Worm (Caenorhabditis elegans) whole organism, late embryonic: Measurements from ENCODE around the gene fbxa-38.

Experiments used
- F13H6.1 ChIP-seq: sonication (generic microtip); optimal IDR thresholded peaks from 2 replicates; lab custom pipeline; 2016; ENCODE audit warnings: missing genetic modification characterization, missing compliant biosample characterization
- K02D7.2 ChIP-seq: sonication (generic microtip); optimal IDR thresholded peaks from 2 replicates; lab custom pipeline; 2017; ENCODE audit warnings: mild to moderate bottlenecking, missing genetic modification characterization, missing compliant biosample characterization
- K09A11.1 ChIP-seq: sonication (generic microtip); optimal IDR thresholded peaks from 2 replicates; lab custom pipeline; 2017; ENCODE audit warnings: antibody characterized with exemption, mild to moderate bottlenecking, missing genetic modification characterization, missing compliant biosample characterization; ENCODE audit not compliant: insufficient read depth
- ahr-1 ChIP-seq: sonication (generic microtip); optimal IDR thresholded peaks from 2 replicates; lab custom pipeline; 2016; ENCODE audit warnings: missing genetic modification characterization, missing compliant biosample characterization
- ceh-18 ChIP-seq: sonication (generic microtip); optimal IDR thresholded peaks from 2 replicates; lab custom pipeline; 2016; ENCODE audit warnings: missing genetic modification characterization, missing compliant biosample characterization
- ceh-2 ChIP-seq: sonication (generic microtip); optimal IDR thresholded peaks from 2 replicates; lab custom pipeline; 2016; ENCODE audit warnings: missing genotype, missing genetic modification characterization, missing compliant biosample characterization
- ceh-22 ChIP-seq: sonication (generic microtip); optimal IDR thresholded peaks from 2 replicates; lab custom pipeline; 2017; ENCODE audit warnings: missing biosample characterization, missing genetic modification characterization
- ceh-31 ChIP-seq: sonication (generic microtip); optimal IDR thresholded peaks from 2 replicates; lab custom pipeline; 2016; ENCODE audit warnings: missing genetic modification characterization, missing compliant biosample characterization
- ceh-34 ChIP-seq: sonication (generic microtip); optimal IDR thresholded peaks from 2 replicates; lab custom pipeline; 2016; ENCODE audit warnings: mild to moderate bottlenecking, missing genetic modification characterization, missing compliant biosample characterization
- elt-2 ChIP-seq: sonication (generic microtip); optimal IDR thresholded peaks from 2 replicates; lab custom pipeline; 2016; ENCODE audit warnings: missing genetic modification reagents, missing genetic modification characterization, missing compliant biosample characterization
- ets-4 ChIP-seq: sonication (generic microtip); optimal IDR thresholded peaks from 2 replicates; lab custom pipeline; 2016; ENCODE audit warnings: missing genetic modification characterization, missing compliant biosample characterization
- fax-1 ChIP-seq: sonication (generic microtip); optimal IDR thresholded peaks from 2 replicates; lab custom pipeline; 2016; ENCODE audit warnings: missing genotype, missing genetic modification characterization, missing compliant biosample characterization
- fkh-6 ChIP-seq: sonication (generic microtip); optimal IDR thresholded peaks from 2 replicates; lab custom pipeline; 2016; ENCODE audit warnings: missing genetic modification characterization, missing compliant biosample characterization
- hlh-13 ChIP-seq: fragments of 200-800 bp; sonication (Bioruptor generic); optimal IDR thresholded peaks from 2 replicates; lab custom pipeline; 2018; ENCODE audit warnings: mild to moderate bottlenecking, missing genetic modification characterization, missing compliant biosample characterization
- hlh-15 ChIP-seq: sonication (generic microtip); optimal IDR thresholded peaks from 2 replicates; lab custom pipeline; 2016; ENCODE audit warnings: missing genetic modification characterization, missing compliant biosample characterization
- hlh-30 ChIP-seq: sonication (generic microtip); optimal IDR thresholded peaks from 2 replicates; lab custom pipeline; 2017; ENCODE audit warnings: antibody characterized with exemption, missing genetic modification characterization, missing compliant biosample characterization; ENCODE audit not compliant: insufficient read depth
- hlh-6 ChIP-seq: sonication (generic microtip); optimal IDR thresholded peaks from 2 replicates; lab custom pipeline; 2016; ENCODE audit warnings: missing genotype, missing genetic modification characterization, missing compliant biosample characterization
- hlh-8 ChIP-seq: sonication (generic microtip); optimal IDR thresholded peaks from 2 replicates; lab custom pipeline; 2016; ENCODE audit warnings: missing genotype, missing genetic modification characterization, missing compliant biosample characterization
- nhr-11 ChIP-seq: fragments of 150-350 bp; optimal IDR thresholded peaks from 2 replicates; lab custom pipeline; 2014; ENCODE audit warnings: missing biosample characterization, missing genetic modification characterization
- npax-4 ChIP-seq: sonication (generic microtip); optimal IDR thresholded peaks from 2 replicates; lab custom pipeline; 2016; ENCODE audit warnings: missing genetic modification characterization, missing compliant biosample characterization
- pax-1 ChIP-seq: fragments of 150-350 bp; optimal IDR thresholded peaks from 2 replicates; lab custom pipeline; 2014; ENCODE audit warnings: missing biosample characterization, missing genetic modification characterization
- pha-2 ChIP-seq: sonication (generic microtip); optimal IDR thresholded peaks from 2 replicates; lab custom pipeline; 2017; ENCODE audit warnings: mild to moderate bottlenecking, missing genetic modification characterization, missing compliant biosample characterization
- pha-4 ChIP-seq: fragments of 150-350 bp; optimal IDR thresholded peaks from 2 replicates; lab custom pipeline; 2018; ENCODE audit warnings: missing biosample characterization, missing genetic modification reagents, missing genetic modification characterization
- ref-2 ChIP-seq: sonication (generic microtip); optimal IDR thresholded peaks from 2 replicates; lab custom pipeline; 2016; ENCODE audit warnings: missing genetic modification characterization, missing compliant biosample characterization
- rnt-1 ChIP-seq: sonication (generic microtip); optimal IDR thresholded peaks from 2 replicates; lab custom pipeline; 2016; ENCODE audit warnings: missing genetic modification characterization, missing compliant biosample characterization
- sdc-2 ChIP-seq: sonication (generic microtip); optimal IDR thresholded peaks from 2 replicates; lab custom pipeline; 2016; ENCODE audit warnings: missing genotype, missing genetic modification characterization, missing compliant biosample characterization
- sox-2 ChIP-seq: fragments of 200-800 bp; sonication (Bioruptor generic); IDR thresholded peaks from 2 replicates; pipeline ENCODE4 v1.3.6; 2022; ENCODE audit warnings: missing genetic modification reagents, missing genetic modification characterization, missing compliant biosample characterization
- sox-4 ChIP-seq: sonication (generic microtip); optimal IDR thresholded peaks from 2 replicates; lab custom pipeline; 2017; ENCODE audit warnings: mild to moderate bottlenecking, missing genetic modification characterization, inconsistent platforms, missing compliant biosample characterization
- tbx-2 ChIP-seq: sonication (generic microtip); optimal IDR thresholded peaks from 2 replicates; lab custom pipeline; 2016; ENCODE audit warnings: missing genetic modification characterization, missing compliant biosample characterization
- ttx-3 ChIP-seq: sonication (generic microtip); optimal IDR thresholded peaks from 2 replicates; lab custom pipeline; 2016; ENCODE audit warnings: missing genetic modification reagents, missing genetic modification characterization, missing compliant biosample characterization
- unc-3 ChIP-seq, 2 experiments: fragments of 200-800 bp in 1 of 2; sonication (Bioruptor generic) in 1 of 2; sonication (generic microtip) in 1 of 2; conservative IDR thresholded peaks in 1 of 2; optimal IDR thresholded peaks in 1 of 2; 2 replicates each; pipeline versions ENCODE4 v1.3.6 to Lab custom; 2016 to 2022; ENCODE audit warnings: missing compliant biosample characterization in 2 of 2, missing genetic modification characterization in 2 of 2, missing genetic modification reagents in 1 of 2
- unc-55 ChIP-seq: sonication (generic microtip); optimal IDR thresholded peaks from 2 replicates; lab custom pipeline; 2017; ENCODE audit warnings: missing biosample characterization, missing genetic modification reagents, missing genetic modification characterization
- unc-86 ChIP-seq: sonication (generic microtip); optimal IDR thresholded peaks from 2 replicates; lab custom pipeline; 2016; ENCODE audit warnings: missing genetic modification characterization, missing compliant biosample characterization
- ztf-16 ChIP-seq: sonication (generic microtip); optimal IDR thresholded peaks from 2 replicates; lab custom pipeline; 2017; ENCODE audit warnings: missing genetic modification characterization, missing compliant biosample characterization

Gene fbxa-38

ce11 chrIII:2232360-2232759 lies 7.9 kb downstream of the fbxa-38 start, which contains the start of gene fbxa-47:
Gene fbxa-47, minus strand, starts transcription at chrIII:2232460.
- TF ChIP-seq sox-2 (GFP tag; lab: Robert Waterston, UW) (no peak), nhr-11 (tag; lab: Kevin White, UChicago) (no peak), fkh-6 (tag; lab: Kevin White, UChicago) (no peak), pha-4 (no peak), sdc-2 (tag; lab: Kevin White, UChicago) (no peak), ets-4 (tag; lab: Kevin White, UChicago) (no peak), K02D7.2 (tag; lab: Kevin White, UChicago) (no peak), K09A11.1 (tag; lab: Kevin White, UChicago) (no peak), rnt-1 (tag; lab: Kevin White, UChicago) (no peak), hlh-6 (tag; lab: Kevin White, UChicago) (no peak), fax-1 (tag; lab: Kevin White, UChicago) (no peak), pha-2 (no peak)

- no peak for TF ChIP-seq ttx-3 (tag; lab: Kevin White, UChicago)
- no peak for TF ChIP-seq unc-3 (GFP tag; conservative IDR thresholded peaks at IDR 0.05; lab: Robert Waterston, UW)
- TF ChIP-seq unc-3 (tag; optimal IDR thresholded peaks at IDR 0.05; lab: Kevin White, UChicago): no peak
- no peak for TF ChIP-seq hlh-15 (tag; lab: Kevin White, UChicago)
- peak; percentile 74 for TF ChIP-seq elt-2 (tag; lab: Kevin White, UChicago)
- no peak for TF ChIP-seq ceh-18 (tag; lab: Kevin White, UChicago)
- TF ChIP-seq ceh-31: no peak
These were observed 8.9 kb downstream of the fbxa-38 start for ce11 chrIII:2233399-2233798.

- peak; percentile 65 for TF ChIP-seq hlh-30 (tag; lab: Kevin White, UChicago)
- no peak for TF ChIP-seq ahr-1
- TF ChIP-seq hlh-6 (tag; lab: Kevin White, UChicago): no peak
- peak; percentile 67 for TF ChIP-seq ref-2 (tag; lab: Kevin White, UChicago)
- peak; percentile 33 for TF ChIP-seq ceh-31
- no peak for TF ChIP-seq ceh-34 (tag; lab: Kevin White, UChicago)
- peak; percentile 53 for TF ChIP-seq tbx-2 (tag; lab: Kevin White, UChicago)
These were observed 9.9 kb downstream of the fbxa-38 start, which contains the start of gene C39B5.2 for ce11 chrIII:2234192-2234934. Gene C39B5.2, plus strand, starts transcription at chrIII:2234884.

ce11 chrIII:2239587-2240144 lies 15.2 kb downstream of the fbxa-38 start, which contains the start of gene C39B5.10:
Gene C39B5.10, minus strand, starts transcription at chrIII:2239637.
- TF ChIP-seq unc-86 (tag; lab: Kevin White, UChicago) (no peak), elt-2 (tag; lab: Kevin White, UChicago) (peak; percentile 13)
- TF ChIP-seq, all 69 proteins: peak for 1

- TF ChIP-seq npax-4 (tag; lab: Kevin White, UChicago) (no peak), fkh-6 (tag; lab: Kevin White, UChicago) (no peak), ceh-2 (tag; lab: Kevin White, UChicago) (no peak), hlh-13 (GFP tag; lab: Kevin White, UChicago) (no peak), ztf-16 (tag; lab: Kevin White, UChicago) (no peak), unc-55 (GFP tag; lab: Kevin White, UChicago) (no peak), hlh-8 (tag; lab: Kevin White, UChicago) (no peak), ceh-22 (tag; lab: Kevin White, UChicago) (no peak), F13H6.1 (tag; lab: Kevin White, UChicago) (no peak), sox-4 (no peak), sdc-2 (tag; lab: Kevin White, UChicago) (no peak), pax-1 (tag; lab: Kevin White, UChicago) (no peak)
These were observed 16.0 kb downstream of the fbxa-38 start, which contains the start of gene srz-56 for ce11 chrIII:2240471-2240870. Gene srz-56, plus strand, starts transcription at chrIII:2240771.
